Worm (Caenorhabditis elegans) whole organism, L4 larva: ENCODE data around the gene C41C4.9.

Source experiments
- F10B5.3 ChIP-seq: sonication (generic microtip); optimal IDR thresholded peaks from 2 replicates; lab custom pipeline; 2016; ENCODE audit warnings: mild to moderate bottlenecking, missing genetic modification characterization, missing compliant biosample characterization
- F37D6.2 ChIP-seq: sonication (generic microtip); optimal IDR thresholded peaks from 2 replicates; lab custom pipeline; 2016; ENCODE audit warnings: mild to moderate bottlenecking, missing genetic modification characterization, missing compliant biosample characterization
- Y105C5A.15 ChIP-seq: fragments of 200-800 bp; sonication (Bioruptor generic); IDR thresholded peaks from 2 replicates; pipeline ENCODE4 v1.3.6; 2022; ENCODE audit warnings: missing genetic modification characterization, missing compliant biosample characterization
- Y48G9A.11 ChIP-seq: fragments of 200-800 bp; sonication (Bioruptor generic); IDR thresholded peaks from 2 replicates; pipeline ENCODE4 v1.3.6; 2022; ENCODE audit warnings: missing genetic modification reagents, missing genetic modification characterization, missing compliant biosample characterization
- ZK337.2 ChIP-seq: fragments of 200-800 bp; sonication (Bioruptor generic); IDR thresholded peaks from 2 replicates; pipeline ENCODE4 v1.3.6; 2022; ENCODE audit warnings: missing genetic modification reagents, missing genetic modification characterization, missing compliant biosample characterization
- aly-2 ChIP-seq: sonication (generic microtip); optimal IDR thresholded peaks from 2 replicates; lab custom pipeline; 2018; ENCODE audit warnings: missing biosample characterization, missing genetic modification characterization
- ama-1 ChIP-seq: fragments of 150-350 bp; optimal IDR thresholded peaks from 2 replicates; lab custom pipeline; 2014; ENCODE audit warnings: inconsistent platforms, mixed read lengths
- arid-1 ChIP-seq: fragments of 200-800 bp; sonication (Bioruptor generic); conservative IDR thresholded peaks from 2 replicates; pipeline ENCODE4 v1.3.6; 2022; ENCODE audit warnings: missing genetic modification reagents, missing genetic modification characterization, missing compliant biosample characterization
- ceh-20 ChIP-seq: fragments of 200-800 bp; sonication (Bioruptor generic); IDR thresholded peaks from 2 replicates; pipeline ENCODE4 v1.3.6; 2022; ENCODE audit warnings: missing genetic modification reagents, missing genetic modification characterization, missing compliant biosample characterization
- ceh-62 ChIP-seq: sonication (generic microtip); optimal IDR thresholded peaks from 2 replicates; lab custom pipeline; 2017; ENCODE audit warnings: missing biosample characterization, missing genetic modification characterization
- ceh-82 ChIP-seq: sonication (generic microtip); optimal IDR thresholded peaks from 2 replicates; lab custom pipeline; 2017; ENCODE audit warnings: missing biosample characterization, missing genetic modification characterization
- ctbp-1 ChIP-seq: fragments of 200-800 bp; sonication (Bioruptor generic); IDR thresholded peaks from 2 replicates; pipeline ENCODE4 v1.3.6; 2022; ENCODE audit warnings: missing genetic modification reagents, missing genetic modification characterization, missing compliant biosample characterization
- daf-16 ChIP-seq, 3 experiments: sonication (generic microtip); optimal IDR thresholded peaks; 2 replicates each; lab custom pipeline; 2016 to 2017; ENCODE audit warnings: missing genetic modification characterization in 3 of 3, missing genetic modification reagents in 3 of 3, mild to moderate bottlenecking in 2 of 3, missing compliant biosample characterization in 2 of 3, missing biosample characterization in 1 of 3, moderate library complexity in 1 of 3
- dmd-6 ChIP-seq: fragments of 200-800 bp; sonication (Bioruptor generic); IDR thresholded peaks from 2 replicates; pipeline ENCODE4 v1.3.6; 2022; ENCODE audit warnings: missing genetic modification reagents, missing genetic modification characterization, missing compliant biosample characterization
- dve-1 ChIP-seq: sonication (generic microtip); optimal IDR thresholded peaks from 2 replicates; lab custom pipeline; 2017; ENCODE audit warnings: antibody characterized with exemption, mild to moderate bottlenecking, missing genetic modification characterization, missing compliant biosample characterization; ENCODE audit not compliant: insufficient read depth
- fkh-10 ChIP-seq: fragments of 150-350 bp; optimal IDR thresholded peaks from 2 replicates; lab custom pipeline; 2014; ENCODE audit warnings: missing biosample characterization, missing genetic modification reagents, missing genetic modification characterization
- hif-1 ChIP-seq, 2 experiments: sonication (generic microtip); optimal IDR thresholded peaks; 2 replicates each; lab custom pipeline; 2016 to 2017; ENCODE audit warnings: missing compliant biosample characterization in 2 of 2, missing genetic modification characterization in 2 of 2, missing genetic modification reagents in 2 of 2, missing genotype in 2 of 2, mild to moderate bottlenecking in 1 of 2
- hlh-11 ChIP-seq: fragments of 200-800 bp; sonication (Bioruptor generic); optimal IDR thresholded peaks from 2 replicates; lab custom pipeline; 2018; ENCODE audit warnings: mild to moderate bottlenecking, missing genetic modification characterization, missing compliant biosample characterization
- hlh-30 ChIP-seq: sonication (generic microtip); optimal IDR thresholded peaks from 2 replicates; lab custom pipeline; 2017; ENCODE audit warnings: antibody characterized with exemption, mild to moderate bottlenecking, missing genetic modification characterization, missing compliant biosample characterization; ENCODE audit not compliant: insufficient read depth
- hmg-1.1 ChIP-seq: fragments of 200-800 bp; sonication (Bioruptor generic); IDR thresholded peaks from 2 replicates; pipeline ENCODE4 v1.3.6; 2022; ENCODE audit warnings: missing genetic modification reagents, missing genetic modification characterization, missing compliant biosample characterization
- lim-7 ChIP-seq: fragments of 200-800 bp; sonication (Bioruptor generic); IDR thresholded peaks from 2 replicates; pipeline ENCODE4 v1.3.6; 2022; ENCODE audit warnings: missing genetic modification characterization, missing compliant biosample characterization
- lin-1 ChIP-seq: fragments of 200-800 bp; sonication (Bioruptor generic); IDR thresholded peaks from 2 replicates; pipeline ENCODE4 v1.3.6; 2022; ENCODE audit warnings: missing genetic modification reagents, missing genetic modification characterization, missing compliant biosample characterization
- lir-3 ChIP-seq: sonication (generic microtip); optimal IDR thresholded peaks from 2 replicates; lab custom pipeline; 2016; ENCODE audit warnings: mild to moderate bottlenecking, missing genetic modification characterization, missing compliant biosample characterization
- madf-5 ChIP-seq, 2 experiments: fragments of 200-800 bp; sonication (Bioruptor generic); IDR thresholded peaks; 2 replicates each; pipeline ENCODE4 v1.3.6; 2022; ENCODE audit warnings: missing compliant biosample characterization in 2 of 2, missing genetic modification characterization in 2 of 2
- mdt-29 ChIP-seq: fragments of 200-800 bp; sonication (Bioruptor generic); IDR thresholded peaks from 2 replicates; pipeline ENCODE4 v1.3.6; 2022; ENCODE audit warnings: missing genetic modification reagents, missing genetic modification characterization, missing compliant biosample characterization
- mxl-3 ChIP-seq: fragments of 200-800 bp; sonication (Bioruptor generic); optimal IDR thresholded peaks from 2 replicates; lab custom pipeline; 2018; ENCODE audit warnings: mild to moderate bottlenecking, missing genetic modification characterization, missing compliant biosample characterization
- nhr-111 ChIP-seq: fragments of 200-800 bp; sonication (Bioruptor generic); optimal IDR thresholded peaks from 2 replicates; lab custom pipeline; 2018; ENCODE audit warnings: mild to moderate bottlenecking, missing genetic modification characterization, missing compliant biosample characterization
- nhr-237 ChIP-seq: sonication (generic microtip); optimal IDR thresholded peaks from 2 replicates; lab custom pipeline; 2017; ENCODE audit warnings: missing biosample characterization, missing genetic modification characterization
- nhr-28 ChIP-seq: fragments of 150-350 bp; optimal IDR thresholded peaks from 2 replicates; lab custom pipeline; 2014; ENCODE audit warnings: missing biosample characterization, missing genetic modification characterization
- nhr-48 ChIP-seq: sonication (generic microtip); optimal IDR thresholded peaks from 2 replicates; lab custom pipeline; 2016; ENCODE audit warnings: mild to moderate bottlenecking, missing genetic modification characterization, missing compliant biosample characterization
- nhr-6 ChIP-seq: fragments of 150-350 bp; optimal IDR thresholded peaks from 2 replicates; lab custom pipeline; 2014; ENCODE audit warnings: missing biosample characterization, missing genetic modification characterization
- pha-4 ChIP-seq, 2 experiments: fragments of 150-350 bp in 1 of 2; fragments of 200-800 bp in 1 of 2; sonication (Bioruptor generic) in 1 of 2; IDR thresholded peaks in 1 of 2; optimal IDR thresholded peaks in 1 of 2; 2 replicates each; pipeline versions ENCODE4 v1.3.6 to Lab custom; 2014 to 2022; ENCODE audit warnings: missing genetic modification characterization in 2 of 2, missing genetic modification reagents in 2 of 2, missing biosample characterization in 1 of 2, missing compliant biosample characterization in 1 of 2
- php-3 ChIP-seq: fragments of 200-800 bp; sonication (Bioruptor generic); IDR thresholded peaks from 2 replicates; pipeline ENCODE4 v1.3.6; 2022; ENCODE audit warnings: missing genetic modification reagents, missing genetic modification characterization, missing compliant biosample characterization
- pqm-1 ChIP-seq: sonication (generic microtip); optimal IDR thresholded peaks from 2 replicates; lab custom pipeline; 2017; ENCODE audit warnings: missing biosample characterization, missing genetic modification characterization
- rbr-2 ChIP-seq: sonication (generic microtip); optimal IDR thresholded peaks from 2 replicates; lab custom pipeline; 2016; ENCODE audit warnings: missing genotype, missing genetic modification characterization, missing compliant biosample characterization
- set-16 ChIP-seq: fragments of 200-800 bp; sonication (Bioruptor generic); IDR thresholded peaks from 2 replicates; pipeline ENCODE4 v1.3.6; 2022; ENCODE audit warnings: missing genetic modification reagents, missing genetic modification characterization, missing compliant biosample characterization
- skn-1 ChIP-seq: fragments of 150-350 bp; optimal IDR thresholded peaks from 2 replicates; lab custom pipeline; 2014; ENCODE audit warnings: missing biosample characterization, missing genetic modification characterization
- snpc-4 ChIP-seq: fragments of 150-350 bp; optimal IDR thresholded peaks from 2 replicates; lab custom pipeline; 2014; ENCODE audit warnings: missing biosample characterization, missing genetic modification characterization
- tag-97 ChIP-seq: fragments of 200-800 bp; sonication (Bioruptor generic); IDR thresholded peaks from 2 replicates; pipeline ENCODE4 v1.3.6; 2022; ENCODE audit warnings: missing genetic modification characterization, missing compliant biosample characterization
- unc-130 ChIP-seq: sonication (generic microtip); optimal IDR thresholded peaks from 2 replicates; lab custom pipeline; 2016; ENCODE audit warnings: missing genetic modification reagents, missing genetic modification characterization, missing compliant biosample characterization
- unc-39 ChIP-seq: sonication (generic microtip); optimal IDR thresholded peaks from 2 replicates; lab custom pipeline; 2017; ENCODE audit warnings: missing biosample characterization, missing genetic modification characterization
- vab-7 ChIP-seq: fragments of 200-800 bp; sonication (Bioruptor generic); IDR thresholded peaks from 2 replicates; pipeline ENCODE4 v1.3.6; 2022; ENCODE audit warnings: missing genetic modification reagents, missing genetic modification characterization, missing compliant biosample characterization
- zag-1 ChIP-seq: fragments of 150-350 bp; optimal IDR thresholded peaks from 2 replicates; lab custom pipeline; 2014; ENCODE audit warnings: missing biosample characterization, missing genetic modification characterization
- zip-11 ChIP-seq: fragments of 200-800 bp; sonication (Bioruptor generic); IDR thresholded peaks from 2 replicates; pipeline ENCODE4 v1.3.6; 2022; ENCODE audit warnings: missing genetic modification characterization, missing compliant biosample characterization
- zip-2 ChIP-seq: fragments of 150-350 bp; optimal IDR thresholded peaks from 2 replicates; lab custom pipeline; 2014; ENCODE audit warnings: missing biosample characterization, missing genetic modification characterization
- ztf-11 ChIP-seq: fragments of 150-350 bp; optimal IDR thresholded peaks from 2 replicates; lab custom pipeline; 2014; ENCODE audit warnings: missing biosample characterization, missing genetic modification characterization

The C41C4.9 gene

ce11 chrII:8073222-8073621, 34.2 kb upstream of the C41C4.9 start, which contains the start of gene gpcp-2:
gpcp-2 (minus strand) TSS chrII:8073374.
- peak; percentile 48 for TF ChIP-seq dve-1 (tag; lab: Kevin White, UChicago)
- no peak for TF ChIP-seq ctbp-1
- TF ChIP-seq F37D6.2 (tag; lab: Kevin White, UChicago), result no peak
- TF ChIP-seq skn-1 (tag; lab: Kevin White, UChicago), result no peak
- TF ChIP-seq hif-1 (tag; optimal IDR thresholded peaks at IDR 0.05; lab: Kevin White, UChicago), result no peak
- no peak for TF ChIP-seq zip-2 (tag; lab: Kevin White, UChicago)
- no peak for TF ChIP-seq tag-97 (GFP tag; lab: Robert Waterston, UW)
- TF ChIP-seq dmd-6 (GFP tag; lab: Robert Waterston, UW), result peak; percentile 45
- no peak for TF ChIP-seq hlh-11 (tag; lab: Kevin White, UChicago)
- TF ChIP-seq pqm-1 (tag; lab: Kevin White, UChicago), result peak; percentile 66
- no peak for TF ChIP-seq ztf-11 (tag; lab: Kevin White, UChicago)
- TF ChIP-seq fkh-10 (GFP tag; lab: Kevin White, UChicago), result no peak
- TF ChIP-seq pha-4 (GFP tag; IDR thresholded peaks at IDR 0.05; lab: Robert Waterston, UW), result no peak
- TF ChIP-seq pha-4 (tag; optimal IDR thresholded peaks at IDR 0.05; lab: Kevin White, UChicago), result no peak
- no peak for TF ChIP-seq ama-1 (lab: Kevin White, UChicago)
- no peak for TF ChIP-seq unc-130 (GFP tag; lab: Kevin White, UChicago)
- no peak for TF ChIP-seq daf-16 (GFP tag; optimal IDR thresholded peaks at IDR 0.05; lab: Kevin White, UChicago)
- TF ChIP-seq daf-16 (tag; optimal IDR thresholded peaks at IDR 0.05; lab: Kevin White, UChicago), result peak; percentile 29

- TF ChIP-seq pha-4 (GFP tag; IDR thresholded peaks at IDR 0.05; lab: Robert Waterston, UW), result no peak
- no peak for TF ChIP-seq pha-4 (tag; optimal IDR thresholded peaks at IDR 0.05; lab: Kevin White, UChicago)
- TF ChIP-seq dve-1 (tag; lab: Kevin White, UChicago), result peak; percentile 77
- TF ChIP-seq nhr-111 (GFP tag; lab: Kevin White, UChicago), result no peak
- TF ChIP-seq daf-16 (GFP tag; optimal IDR thresholded peaks at IDR 0.05; lab: Kevin White, UChicago), result no peak
- TF ChIP-seq daf-16 (tag; optimal IDR thresholded peaks at IDR 0.05; lab: Kevin White, UChicago), result peak; percentile 91
- TF ChIP-seq lin-1 (GFP tag; lab: Robert Waterston, UW), result no peak
- peak; percentile 36; the same call in 1 of the 2 replicates for TF ChIP-seq dmd-6 (GFP tag; lab: Robert Waterston, UW)
- TF ChIP-seq hlh-11 (tag; lab: Kevin White, UChicago), result peak; percentile 38
- TF ChIP-seq zag-1 (tag; lab: Kevin White, UChicago), result no peak
- TF ChIP-seq lim-7 (GFP tag; lab: Robert Waterston, UW), result no peak
- TF ChIP-seq php-3, result 0 out of 2 replicates have a peak, but pooled peaks have one; percentile 31
- peak; percentile 7 for TF ChIP-seq nhr-28 (tag; lab: Kevin White, UChicago)
- no peak for TF ChIP-seq Y48G9A.11 (GFP tag; lab: Robert Waterston, UW)
- no peak for TF ChIP-seq zip-11 (GFP tag; lab: Robert Waterston, UW)
- no peak for TF ChIP-seq nhr-48 (tag; lab: Kevin White, UChicago)
- TF ChIP-seq mxl-3 (GFP tag; lab: Kevin White, UChicago), result no peak
- no peak for TF ChIP-seq ceh-62
- no peak for TF ChIP-seq aly-2 (tag; lab: Kevin White, UChicago)
- no peak for TF ChIP-seq mdt-29
- TF ChIP-seq hmg-1.1, result no peak
- no peak for TF ChIP-seq hif-1 (tag; optimal IDR thresholded peaks at IDR 0.05; lab: Kevin White, UChicago)
- TF ChIP-seq hlh-30, result peak; percentile 2
- no peak for TF ChIP-seq ctbp-1
Measured at ce11 chrII:8074058-8074457, 33.4 kb upstream of the C41C4.9 start.

ce11 chrII:8075324-8075810, 32.1 kb upstream of the C41C4.9 start, which contains the start of gene K02C4.2:
K02C4.2 (plus strand) TSS chrII:8075760.
- TF ChIP-seq ZK337.2 (GFP tag; lab: Robert Waterston, UW) (peak; percentile 63; the same call in 1 of the 2 replicates), arid-1 (GFP tag; lab: Robert Waterston, UW) (peak; percentile 82), nhr-6 (tag; lab: Kevin White, UChicago) (peak; percentile 76), ceh-20 (GFP tag; lab: Robert Waterston, UW) (peak; percentile 79), vab-7 (GFP tag; lab: Robert Waterston, UW) (peak; percentile 80), snpc-4 (tag; lab: Kevin White, UChicago) (peak; percentile 12), F10B5.3 (peak; percentile 18), rbr-2 (tag; lab: Kevin White, UChicago) (peak; percentile 62), set-16 (no peak), lir-3 (tag; lab: Kevin White, UChicago) (peak; percentile 64), ceh-82 (tag; lab: Kevin White, UChicago) (no peak), Y105C5A.15 (GFP tag; lab: Robert Waterston, UW) (0 out of 2 replicates have a peak, but pooled peaks have one; percentile 56), F37D6.2 (tag; lab: Kevin White, UChicago) (no peak), unc-39 (tag; lab: Kevin White, UChicago) (no peak), Y48G9A.11 (GFP tag; lab: Robert Waterston, UW) (peak; percentile 80; the same call in 1 of the 2 replicates), nhr-237 (tag; lab: Kevin White, UChicago) (no peak), unc-130 (GFP tag; lab: Kevin White, UChicago) (peak; percentile 40), madf-5 (GFP tag; IDR thresholded peaks at IDR 0.05; lab: Robert Waterston, UW) (peak in 1 of 2 experiments; percentile 81; a peak in 1 of 4 replicates)
